Worm (Caenorhabditis elegans): ENCODE results near the gene tam-1.

tam-1 gene

ce11 chrV:4933268-4933667 lies 29.6 kb downstream of the tam-1 start:
- TF ChIP-seq aly-2 (tag; optimal IDR thresholded peaks at IDR 0.05), result no peak
- TF ChIP-seq skn-1 (tag; optimal IDR thresholded peaks at IDR 0.05), result no peak
- TF ChIP-seq lin-14 (GFP tag; optimal IDR thresholded peaks at IDR 0.05), result no peak
- no peak for TF ChIP-seq fkh-10 (GFP tag; optimal IDR thresholded peaks at IDR 0.05)
- no peak for TF ChIP-seq sup-37 (GFP tag; optimal IDR thresholded peaks at IDR 0.05)
- TF ChIP-seq ces-1 (GFP tag; optimal IDR thresholded peaks at IDR 0.05), result no peak
- no peak for TF ChIP-seq nhr-11 (tag; optimal IDR thresholded peaks at IDR 0.05)
- TF ChIP-seq Y116A8C.19 (tag; optimal IDR thresholded peaks at IDR 0.05; ENCODE audit: borderline replicate concordance), result no peak
- TF ChIP-seq pqm-1 (tag; optimal IDR thresholded peaks at IDR 0.05), result no peak
- TF ChIP-seq ceh-82 (tag; optimal IDR thresholded peaks at IDR 0.05), result no peak
- no peak for TF ChIP-seq fos-1 (tag; optimal IDR thresholded peaks at IDR 0.05)
- no peak for TF ChIP-seq nhr-19 (GFP tag; conservative IDR thresholded peaks at IDR 0.05)
- TF ChIP-seq nhr-71 (tag; optimal IDR thresholded peaks at IDR 0.05), result no peak
- TF ChIP-seq nhr-12 (tag; optimal IDR thresholded peaks at IDR 0.05), result no peak
- no peak for TF ChIP-seq mep-1 (tag; optimal IDR thresholded peaks at IDR 0.05)
- TF ChIP-seq C04F5.9 (tag; optimal IDR thresholded peaks at IDR 0.05), result no peak

- TF ChIP-seq lir-3 (tag; optimal IDR thresholded peaks at IDR 0.05; ENCODE audit: poor library complexity) (no peak), fkh-8 (tag; optimal IDR thresholded peaks at IDR 0.05) (no peak), C16A3.4 (tag; optimal IDR thresholded peaks at IDR 0.05) (no peak), pax-3 (tag; optimal IDR thresholded peaks at IDR 0.05) (no peak), hlh-17 (GFP tag; optimal IDR thresholded peaks at IDR 0.05; ENCODE audit: borderline replicate concordance) (no peak), sup-37 (GFP tag; optimal IDR thresholded peaks at IDR 0.05) (no peak), nhr-12 (tag; optimal IDR thresholded peaks at IDR 0.05) (no peak), unc-86 (tag; optimal IDR thresholded peaks at IDR 0.05) (no peak), nhr-85 (tag) (no peak), lin-35 (GFP tag; optimal IDR thresholded peaks at IDR 0.05) (no peak), mdl-1 (tag; optimal IDR thresholded peaks at IDR 0.05) (no peak), ets-5 (GFP tag; IDR thresholded peaks at IDR 0.05) (no peak), jun-1 (tag; optimal IDR thresholded peaks at IDR 0.05) (no peak), nhr-237 (tag; optimal IDR thresholded peaks at IDR 0.05) (no peak), lin-13 (GFP tag; optimal IDR thresholded peaks at IDR 0.05) (no peak)
Measured at ce11 chrV:4932814-4933213, 30.1 kb downstream of the tam-1 start, which contains the start of gene C02E7.10. TSS of gene C02E7.10 (minus strand) at chrV:4933045.

- TF ChIP-seq nhr-71 (tag; optimal IDR thresholded peaks at IDR 0.05), result no peak
Measured at ce11 chrV:4929842-4930241, 33.1 kb downstream of the tam-1 start, which contains the start of gene str-205. TSS of gene str-205 (minus strand) at chrV:4929942.

ce11 chrV:4926371-4926770 lies 36.5 kb downstream of the tam-1 start, which contains the start of gene srh-21:
TSS of gene srh-21 (plus strand) at chrV:4926671.
- TF ChIP-seq fkh-8 (tag; optimal IDR thresholded peaks at IDR 0.05), result peak; percentile 8
- TF ChIP-seq efl-3 (GFP tag; optimal IDR thresholded peaks at IDR 0.05), result no peak

- TF ChIP-seq lin-35 (GFP tag; optimal IDR thresholded peaks at IDR 0.05) (no peak), ztf-11 (tag; optimal IDR thresholded peaks at IDR 0.05) (no peak), fos-1 (tag; optimal IDR thresholded peaks at IDR 0.05) (no peak), elt-2 (tag; optimal IDR thresholded peaks at IDR 0.05) (no peak)
Measured at ce11 chrV:4924618-4925017, 38.3 kb downstream of the tam-1 start, which contains the start of gene srh-20. TSS of gene srh-20 (plus strand) at chrV:4924918.

ce11 chrV:4922024-4922423 lies 40.9 kb downstream of the tam-1 start, which contains the start of gene srh-22:
TSS of gene srh-22 (plus strand) at chrV:4922324.
- no peak for TF ChIP-seq ceh-88 (GFP tag; IDR thresholded peaks at IDR 0.05)
- no peak for TF ChIP-seq ceh-8 (GFP tag; optimal IDR thresholded peaks at IDR 0.05)
- TF ChIP-seq snpc-4 (tag; optimal IDR thresholded peaks at IDR 0.05), result no peak
- TF ChIP-seq sup-37 (GFP tag; optimal IDR thresholded peaks at IDR 0.05), result no peak
- TF ChIP-seq fkh-4 (tag; optimal IDR thresholded peaks at IDR 0.05; ENCODE audit: borderline replicate concordance), result no peak
- TF ChIP-seq ceh-90 (tag; optimal IDR thresholded peaks at IDR 0.05), result no peak
- no peak for TF ChIP-seq lin-13 (GFP tag; optimal IDR thresholded peaks at IDR 0.05)
- no peak for TF ChIP-seq snu-23 (GFP tag; optimal IDR thresholded peaks at IDR 0.05)
- TF ChIP-seq jun-1 (tag; optimal IDR thresholded peaks at IDR 0.05), result no peak
- no peak for TF ChIP-seq lsy-2 (tag; optimal IDR thresholded peaks at IDR 0.05)
- TF ChIP-seq pag-3 (tag; optimal IDR thresholded peaks at IDR 0.05; ENCODE audit: borderline replicate concordance, insufficient read depth), result no peak
- TF ChIP-seq nhr-19 (GFP tag; conservative IDR thresholded peaks at IDR 0.05), result no peak
- TF ChIP-seq egl-13 (tag; optimal IDR thresholded peaks at IDR 0.05), result no peak
- no peak for TF ChIP-seq vab-15 (tag; optimal IDR thresholded peaks at IDR 0.05)
- no peak for TF ChIP-seq mdl-1 (tag; optimal IDR thresholded peaks at IDR 0.05)
- TF ChIP-seq nhr-237 (tag; optimal IDR thresholded peaks at IDR 0.05), result no peak
- TF ChIP-seq dpl-1 (GFP tag; optimal IDR thresholded peaks at IDR 0.05), result no peak

Measured in whole organism, L1 larva.